Fruit fly (Drosophila melanogaster) whole organism, prepupa: ENCODE measurements around the gene CG4465.
A peak's percentile ranks its signal among the peaks of the same experiment; 100 is the strongest.

ENCODE experiments used
- CG11762 ChIP-seq: fragments of 200-800 bp; sonication (Bioruptor generic); optimal IDR thresholded peaks from 3 replicates; lab custom pipeline; 2016; ENCODE audit warnings: missing biosample characterization, missing genetic modification characterization; ENCODE audit not compliant: insufficient read depth
- CG8319 ChIP-seq: fragments of 200-800 bp; sonication (Bioruptor generic); optimal IDR thresholded peaks from 3 replicates; lab custom pipeline; 2016; ENCODE audit warnings: missing biosample characterization, missing genetic modification characterization
- CG9139 ChIP-seq: fragments of 200-800 bp; sonication (Bioruptor generic); optimal IDR thresholded peaks from 3 replicates; lab custom pipeline; 2017; ENCODE audit warnings: missing biosample characterization, mild to moderate bottlenecking, missing genetic modification characterization
- OdsH ChIP-seq: fragments of 200-800 bp; sonication (Bioruptor generic); optimal IDR thresholded peaks from 3 replicates; lab custom pipeline; 2016; ENCODE audit warnings: missing biosample characterization, missing genetic modification characterization
- eg ChIP-seq: fragments of 200-800 bp; sonication (Bioruptor generic); IDR thresholded peaks from 3 replicates; pipeline ENCODE4 v1.3.6; 2022; ENCODE audit warnings: missing biosample characterization, missing genetic modification characterization
- topi ChIP-seq: fragments of 200-800 bp; sonication (Bioruptor generic); optimal IDR thresholded peaks from 3 replicates; lab custom pipeline; 2016; ENCODE audit warnings: missing biosample characterization, missing genetic modification characterization

- TF ChIP-seq topi (GFP tag; lab: Kevin White, UChicago) (no peak), CG8319 (GFP tag; lab: Kevin White, UChicago) (no peak), eg (GFP tag; lab: Robert Waterston, UW) (peak; percentile 66; the same call in 2 of the 3 replicates), CG9139 (GFP tag; lab: Kevin White, UChicago) (no peak), OdsH (GFP tag; lab: Kevin White, UChicago) (peak; percentile 21), CG11762 (GFP tag; lab: Kevin White, UChicago) (no peak)
Observed at dm6 chr3R:19892046-19892445, 25.6 kb downstream of the CG4465 start.
